Worm (Caenorhabditis elegans): ENCODE measurements around the gene F42A10.9.
A peak's percentile ranks its signal among the peaks of the same experiment; 100 is the strongest.

F42A10.9 gene

ce11 chrIII:6149467-6150072 lies 14.8 kb upstream of the F42A10.9 start, which contains the start of the genes wht-7 and Y42G9A.1 (continued):
- TF ChIP-seq ccch-3 (GFP tag; optimal IDR thresholded peaks at IDR 0.05) (no peak), cebp-2 (GFP tag; IDR thresholded peaks at IDR 0.05) (no peak), nhr-80 (tag; optimal IDR thresholded peaks at IDR 0.05) (peak; percentile 83), lir-1 (GFP tag; conservative IDR thresholded peaks at IDR 0.05) (no peak), ceh-58 (GFP tag; IDR thresholded peaks at IDR 0.05) (no peak), nhr-90 (tag; optimal IDR thresholded peaks at IDR 0.05) (no peak)

- TF ChIP-seq attf-3 (GFP tag; conservative IDR thresholded peaks at IDR 0.05) = peak; percentile 73
These were observed 12.3 kb upstream of the F42A10.9 start for ce11 chrIII:6152078-6152477.

ce11 chrIII:6153112-6153511 lies 11.3 kb upstream of the F42A10.9 start:
- TF ChIP-seq C17E4.6 (GFP tag; IDR thresholded peaks at IDR 0.05) = peak; percentile 31; the same call in 1 of the 2 replicates
- peak; percentile 83 for TF ChIP-seq egrh-3 (GFP tag; IDR thresholded peaks at IDR 0.05)
- TF ChIP-seq mcd-1 (GFP tag; IDR thresholded peaks at IDR 0.05) = peak; percentile 25; the same call in 1 of the 2 replicates

ce11 chrIII:6154586-6154985 lies 9.8 kb upstream of the F42A10.9 start:
- no peak for TF ChIP-seq unc-62 (GFP tag; optimal IDR thresholded peaks at IDR 0.05)
- no peak for TF ChIP-seq ztf-22 (GFP tag; optimal IDR thresholded peaks at IDR 0.05)
- TF ChIP-seq zim-3 (tag; optimal IDR thresholded peaks at IDR 0.05) = no peak
- no peak for TF ChIP-seq C06A6.2 (GFP tag; conservative IDR thresholded peaks at IDR 0.05)
- TF ChIP-seq hlh-12 (tag; optimal IDR thresholded peaks at IDR 0.05) = no peak
- no peak for TF ChIP-seq B0336.3 (GFP tag; IDR thresholded peaks at IDR 0.05)
- no peak for TF ChIP-seq snpc-3.4 (tag; optimal IDR thresholded peaks at IDR 0.05)
- TF ChIP-seq tlf-1 (GFP tag; optimal IDR thresholded peaks at IDR 0.05) = no peak
- no peak for TF ChIP-seq ceh-58 (GFP tag; IDR thresholded peaks at IDR 0.05)
- TF ChIP-seq bed-2 (GFP tag; IDR thresholded peaks at IDR 0.05) = no peak
- no peak for TF ChIP-seq T26A5.8 (tag; optimal IDR thresholded peaks at IDR 0.05)
- no peak for TF ChIP-seq F57C9.4 (tag; optimal IDR thresholded peaks at IDR 0.05)

- no peak for TF ChIP-seq cebp-2 (GFP tag; IDR thresholded peaks at IDR 0.05)
- no peak for TF ChIP-seq lin-35 (GFP tag; optimal IDR thresholded peaks at IDR 0.05)
- TF ChIP-seq ztf-18 (tag; optimal IDR thresholded peaks at IDR 0.05) = no peak
- TF ChIP-seq hrde-1 (tag; optimal IDR thresholded peaks at IDR 0.05; ENCODE audit: borderline replicate concordance) = no peak
- TF ChIP-seq pbrm-1 (GFP tag; IDR thresholded peaks at IDR 0.05) = no peak
- TF ChIP-seq hmg-20 (GFP tag; IDR thresholded peaks at IDR 0.05) = no peak
- no peak for TF ChIP-seq Y53G8AR.9 (GFP tag; conservative IDR thresholded peaks at IDR 0.05)
- TF ChIP-seq Y53F4B.3 (GFP tag; IDR thresholded peaks at IDR 0.05) = no peak
- TF ChIP-seq B0261.1 (tag; optimal IDR thresholded peaks at IDR 0.05) = no peak
- TF ChIP-seq mcd-1 (GFP tag; IDR thresholded peaks at IDR 0.05) = no peak
- TF ChIP-seq mxl-1 (tag; optimal IDR thresholded peaks at IDR 0.05) = no peak
- TF ChIP-seq egrh-3 (GFP tag; IDR thresholded peaks at IDR 0.05) = no peak
- no peak for TF ChIP-seq sptf-2 (GFP tag; optimal IDR thresholded peaks at IDR 0.05)
- no peak for TF ChIP-seq F23B12.7 (tag; optimal IDR thresholded peaks at IDR 0.05; ENCODE audit: insufficient read depth)
- no peak for TF ChIP-seq hmg-1.2 (GFP tag; IDR thresholded peaks at IDR 0.05)
- no peak for TF ChIP-seq xnd-1 (tag; optimal IDR thresholded peaks at IDR 0.05)
- no peak for TF ChIP-seq zfh-2 (GFP tag; conservative IDR thresholded peaks at IDR 0.05)
- no peak for TF ChIP-seq rec-8 (tag; optimal IDR thresholded peaks at IDR 0.05)
These were observed 8.6 kb upstream of the F42A10.9 start for ce11 chrIII:6155787-6156186.

Data from whole organism, young adult.